Worm (Caenorhabditis elegans) whole organism, L4/young adult: Measurements from ENCODE around the gene gln-2.

Source experiments
- W03F9.2 ChIP-seq: fragments of 150-350 bp; optimal IDR thresholded peaks from 2 replicates; lab custom pipeline; 2014; ENCODE audit warnings: missing biosample characterization, missing genetic modification characterization
- dao-5 ChIP-seq: sonication (generic microtip); optimal IDR thresholded peaks from 2 replicates; lab custom pipeline; 2016; ENCODE audit warnings: missing genotype, missing genetic modification characterization, moderate library complexity, missing compliant biosample characterization
- him-1 ChIP-seq: sonication (generic microtip); optimal IDR thresholded peaks from 2 replicates; lab custom pipeline; 2016; ENCODE audit warnings: missing genotype, missing genetic modification reagents, missing genetic modification characterization, missing compliant biosample characterization

DNA sequence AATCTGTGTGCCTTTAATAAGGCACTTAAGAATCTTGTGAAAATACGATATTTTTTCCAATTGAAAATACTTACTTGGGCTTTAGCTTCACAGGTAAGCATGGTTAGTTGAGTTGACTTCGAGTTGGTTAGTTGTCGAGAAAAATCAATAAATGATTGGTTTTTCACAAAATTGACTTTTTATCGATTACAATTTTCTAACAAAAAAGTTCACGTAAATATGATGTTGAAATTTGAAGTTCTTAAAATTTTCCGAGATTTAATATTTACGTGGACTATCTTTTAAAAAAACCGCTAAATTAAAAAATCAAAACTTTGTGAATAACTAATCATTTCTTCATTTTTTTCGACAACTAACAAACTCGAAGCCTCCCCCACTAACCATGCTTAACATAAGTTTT lies 23.9 kb downstream of the gln-2 start, which contains the start of gene F40F12.3:
- TF ChIP-seq dao-5 (tag; lab: Kevin White, UChicago), result no peak
- TF ChIP-seq him-1 (tag; lab: Kevin White, UChicago), result no peak
- no peak for TF ChIP-seq W03F9.2 (tag; lab: Kevin White, UChicago)
